Fruit fly (Drosophila melanogaster) whole organism, embryonic: Measurements from ENCODE around the gene Tsp97E.
A peak's percentile ranks its signal among the peaks of the same experiment; 100 is the strongest.

Experiments used
- Atf-2 ChIP-seq: fragments of 200-800 bp; sonication (Bioruptor generic); optimal IDR thresholded peaks from 2 replicates; lab custom pipeline; 2016; ENCODE audit warnings: missing biosample characterization, missing genetic modification characterization
- CG10147 ChIP-seq: fragments of 200-800 bp; sonication (Bioruptor generic); optimal IDR thresholded peaks from 2 replicates; lab custom pipeline; 2019; ENCODE audit warnings: missing biosample characterization, mild to moderate bottlenecking, missing genetic modification characterization, moderate library complexity
- CG10431 ChIP-seq: fragments of 200-800 bp; sonication (Bioruptor generic); optimal IDR thresholded peaks from 3 replicates; lab custom pipeline; 2018; ENCODE audit warnings: missing biosample characterization, mild to moderate bottlenecking, missing genetic modification characterization
- CG11560 ChIP-seq: fragments of 200-800 bp; sonication (Bioruptor generic); IDR thresholded peaks from 3 replicates; pipeline ENCODE4 v1.3.6; 2022; ENCODE audit warnings: missing biosample characterization, missing genetic modification characterization
- CG1233 ChIP-seq: fragments of 200-800 bp; sonication (Bioruptor generic); optimal IDR thresholded peaks from 4 replicates; lab custom pipeline; 2018; ENCODE audit warnings: missing biosample characterization, mild to moderate bottlenecking, missing genetic modification characterization
- CG12769 ChIP-seq: fragments of 200-800 bp; sonication (Bioruptor generic); optimal IDR thresholded peaks from 2 replicates; lab custom pipeline; 2019; ENCODE audit warnings: missing biosample characterization, mild to moderate bottlenecking, missing genetic modification characterization, moderate library complexity
- CG13624 ChIP-seq: fragments of 200-800 bp; sonication (Bioruptor generic); optimal IDR thresholded peaks from 2 replicates; lab custom pipeline; 2016; ENCODE audit warnings: missing biosample characterization, missing genetic modification characterization
- CG14710 ChIP-seq: fragments of 200-800 bp; sonication (Bioruptor generic); optimal IDR thresholded peaks from 3 replicates; lab custom pipeline; 2019; ENCODE audit warnings: missing biosample characterization, mild to moderate bottlenecking, missing genetic modification characterization, moderate library complexity
- CG2678 ChIP-seq: fragments of 200-800 bp; sonication (Bioruptor generic); optimal IDR thresholded peaks from 3 replicates; lab custom pipeline; 2019; ENCODE audit warnings: missing biosample characterization, mild to moderate bottlenecking, missing genetic modification characterization, moderate library complexity
- CG2875 ChIP-seq: fragments of 200-800 bp; sonication (Bioruptor generic); optimal IDR thresholded peaks from 2 replicates; lab custom pipeline; 2017; ENCODE audit warnings: missing biosample characterization, mild to moderate bottlenecking, missing genetic modification characterization, missing genetic modification reagents
- CG32772 ChIP-seq: fragments of 200-800 bp; sonication (Bioruptor generic); IDR thresholded peaks from 2 replicates; pipeline ENCODE4 v1.3.6; 2022; ENCODE audit warnings: missing biosample characterization, missing genetic modification characterization
- CG7372 ChIP-seq: fragments of 200-800 bp; sonication (Bioruptor generic); IDR thresholded peaks from 2 replicates; pipeline ENCODE4 v1.3.6; 2022; ENCODE audit warnings: missing biosample characterization, missing genetic modification characterization
- CG7839 ChIP-seq: fragments of 200-800 bp; sonication (Bioruptor generic); optimal IDR thresholded peaks from 3 replicates; lab custom pipeline; 2018; ENCODE audit warnings: missing biosample characterization, mild to moderate bottlenecking, missing genetic modification characterization, moderate library complexity
- CG9437 ChIP-seq: fragments of 200-800 bp; sonication (Bioruptor generic); optimal IDR thresholded peaks from 2 replicates; lab custom pipeline; 2018; ENCODE audit warnings: missing biosample characterization, mild to moderate bottlenecking, missing genetic modification characterization
- CG9797 ChIP-seq: fragments of 200-800 bp; sonication (Bioruptor generic); optimal IDR thresholded peaks from 3 replicates; lab custom pipeline; 2018; ENCODE audit warnings: missing biosample characterization, mild to moderate bottlenecking, missing genetic modification characterization
- Chrac-16 ChIP-seq: fragments of 200-800 bp; sonication (Bioruptor generic); optimal IDR thresholded peaks from 3 replicates; lab custom pipeline; 2016; ENCODE audit warnings: missing biosample characterization, missing genetic modification characterization
- CoRest ChIP-seq: fragments of 200-800 bp; sonication (Bioruptor generic); optimal IDR thresholded peaks from 3 replicates; lab custom pipeline; 2018; ENCODE audit warnings: missing biosample characterization, mild to moderate bottlenecking, missing genetic modification characterization, moderate library complexity
- Dek ChIP-seq: fragments of 200-800 bp; sonication (Bioruptor generic); optimal IDR thresholded peaks from 3 replicates; lab custom pipeline; 2019; ENCODE audit warnings: missing biosample characterization, mild to moderate bottlenecking, missing genetic modification characterization, moderate library complexity
- Doc3 ChIP-seq: fragments of 200-800 bp; sonication (Bioruptor generic); IDR thresholded peaks from 3 replicates; pipeline ENCODE4 v1.3.6; 2022; ENCODE audit warnings: missing biosample characterization, missing genetic modification characterization; ENCODE audit not compliant: partially characterized antibody
- Fer1 ChIP-seq: fragments of 200-800 bp; sonication (Bioruptor generic); optimal IDR thresholded peaks from 2 replicates; lab custom pipeline; 2017; ENCODE audit warnings: missing biosample characterization, mild to moderate bottlenecking, missing genetic modification characterization
- HmgZ ChIP-seq: fragments of 200-800 bp; sonication (Bioruptor generic); optimal IDR thresholded peaks from 2 replicates; lab custom pipeline; 2018; ENCODE audit warnings: missing biosample characterization, mild to moderate bottlenecking, missing genetic modification characterization
- Hr78 ChIP-seq, 2 experiments: fragments of 200-800 bp in 1 of 2; fragments of >200 bp in 1 of 2; sonication (Bioruptor generic) in 1 of 2; optimal IDR thresholded peaks; 2 replicates each; lab custom pipeline; 2017 to 2019; ENCODE audit warnings: missing biosample characterization in 2 of 2, missing genetic modification characterization in 2 of 2, mild to moderate bottlenecking in 1 of 2, moderate library complexity in 1 of 2
- Mad ChIP-seq: fragments of 200-800 bp; sonication (Bioruptor generic); optimal IDR thresholded peaks from 2 replicates; lab custom pipeline; 2016; ENCODE audit warnings: missing biosample characterization, missing genetic modification characterization
- Meics ChIP-seq: fragments of 200-800 bp; sonication (Bioruptor generic); optimal IDR thresholded peaks from 2 replicates; lab custom pipeline; 2017; ENCODE audit warnings: missing biosample characterization, mild to moderate bottlenecking, missing genetic modification characterization
- Mes4 ChIP-seq: fragments of 200-800 bp; sonication (Bioruptor generic); optimal IDR thresholded peaks from 2 replicates; lab custom pipeline; 2016; ENCODE audit warnings: missing biosample characterization, missing genetic modification characterization
- Nf-YC ChIP-seq: fragments of 200-800 bp; optimal IDR thresholded peaks from 3 replicates; lab custom pipeline; 2019; ENCODE audit warnings: missing biosample characterization, mild to moderate bottlenecking, missing genetic modification characterization, moderate library complexity
- Oli ChIP-seq: fragments of 200-800 bp; sonication (Bioruptor generic); optimal IDR thresholded peaks from 2 replicates; lab custom pipeline; 2018; ENCODE audit warnings: missing biosample characterization, mild to moderate bottlenecking, missing genetic modification characterization, moderate library complexity
- Opbp ChIP-seq: fragments of 200-800 bp; sonication (Bioruptor generic); IDR thresholded peaks from 3 replicates; pipeline ENCODE4 v1.3.6; 2022; ENCODE audit warnings: missing biosample characterization, missing genetic modification characterization; ENCODE audit not compliant: partially characterized antibody
- PHDP ChIP-seq: fragments of 200-800 bp; sonication (Bioruptor generic); optimal IDR thresholded peaks from 3 replicates; lab custom pipeline; 2018; ENCODE audit warnings: missing biosample characterization, mild to moderate bottlenecking, missing genetic modification characterization, moderate library complexity
- Pdp1 ChIP-seq, 2 experiments: fragments of 200-800 bp; sonication (Bioruptor generic); optimal IDR thresholded peaks; 3 replicates each; lab custom pipeline; 2016; ENCODE audit warnings: missing biosample characterization in 2 of 2, missing genetic modification characterization in 2 of 2, mild to moderate bottlenecking in 1 of 2, moderate library complexity in 1 of 2
- Scr ChIP-seq: fragments of 200-800 bp; sonication (Bioruptor generic); IDR thresholded peaks from 2 replicates; pipeline ENCODE4 v1.3.6; 2022; ENCODE audit warnings: missing biosample characterization, missing genetic modification characterization; ENCODE audit not compliant: partially characterized antibody
- Sox102F ChIP-seq: fragments of 200-800 bp; sonication (Bioruptor generic); optimal IDR thresholded peaks from 2 replicates; lab custom pipeline; 2018; ENCODE audit warnings: missing biosample characterization, mild to moderate bottlenecking, missing genetic modification characterization, moderate library complexity
- Taf1 ChIP-seq: fragments of 200-800 bp; sonication (Bioruptor generic); IDR thresholded peaks from 2 replicates; pipeline ENCODE4 v1.3.6; 2022; ENCODE audit warnings: missing biosample characterization, missing genetic modification characterization
- ase ChIP-seq: fragments of 200-800 bp; sonication (Bioruptor generic); IDR thresholded peaks from 3 replicates; pipeline ENCODE4 v1.3.6; 2022; ENCODE audit warnings: missing biosample characterization, missing genetic modification characterization
- corto ChIP-seq: fragments of 200-800 bp; sonication (Bioruptor generic); optimal IDR thresholded peaks from 2 replicates; lab custom pipeline; 2016; ENCODE audit warnings: missing biosample characterization, mild to moderate bottlenecking, missing genetic modification characterization, moderate library complexity
- da ChIP-seq: fragments of 200-800 bp; sonication (Bioruptor generic); optimal IDR thresholded peaks from 2 replicates; lab custom pipeline; 2016; ENCODE audit warnings: missing biosample characterization, missing genetic modification characterization
- dm ChIP-seq: fragments of 200-800 bp; sonication (Bioruptor generic); optimal IDR thresholded peaks from 3 replicates; lab custom pipeline; 2016; ENCODE audit warnings: missing biosample characterization, missing genetic modification characterization
- gem ChIP-seq: fragments of 200-800 bp; sonication (Bioruptor generic); optimal IDR thresholded peaks from 2 replicates; lab custom pipeline; 2019; ENCODE audit warnings: missing biosample characterization, mild to moderate bottlenecking, missing genetic modification characterization, moderate library complexity
- gt ChIP-seq: fragments of 200-800 bp; sonication (Bioruptor generic); IDR thresholded peaks from 2 replicates; pipeline ENCODE4 v1.3.6; 2022; ENCODE audit warnings: missing biosample characterization, missing genetic modification characterization
- hkb ChIP-seq, 2 experiments: fragments of 200-800 bp in 1 of 2; fragments of >200 bp in 1 of 2; sonication (Bioruptor generic) in 1 of 2; IDR thresholded peaks in 1 of 2; optimal IDR thresholded peaks in 1 of 2; 2 replicates each; pipeline versions ENCODE4 v1.3.6 to Lab custom; 2017 to 2022; ENCODE audit warnings: missing biosample characterization in 1 of 2, missing genetic modification characterization in 1 of 2
- insv ChIP-seq, 2 experiments: fragments of 200-800 bp; sonication (Bioruptor generic); optimal IDR thresholded peaks; 3 replicates each; lab custom pipeline; 2016 to 2018; ENCODE audit warnings: missing biosample characterization in 2 of 2, missing genetic modification characterization in 2 of 2
- lbe ChIP-seq: fragments of 200-800 bp; sonication (Bioruptor generic); optimal IDR thresholded peaks from 2 replicates; lab custom pipeline; 2016; ENCODE audit warnings: missing biosample characterization, mild to moderate bottlenecking, missing genetic modification characterization
- lola ChIP-seq, 3 experiments: fragments of >200 bp in 2 of 3; fragments of 200-800 bp in 1 of 3; sonication (Bioruptor generic) in 1 of 3; optimal IDR thresholded peaks; 2 replicates each; lab custom pipeline; 2017 to 2019; ENCODE audit warnings: missing biosample characterization in 3 of 3, missing genetic modification characterization in 3 of 3, mild to moderate bottlenecking in 1 of 3, moderate library complexity in 1 of 3
- luna ChIP-seq: fragments of 200-800 bp; sonication (Bioruptor generic); optimal IDR thresholded peaks from 2 replicates; lab custom pipeline; 2016; ENCODE audit warnings: missing biosample characterization, missing genetic modification characterization
- pan ChIP-seq, 4 experiments: fragments of >200 bp in 3 of 4; fragments of 200-800 bp in 1 of 4; sonication (Bioruptor generic) in 1 of 4; optimal IDR thresholded peaks in 3 of 4; IDR thresholded peaks in 1 of 4; 2 replicates each; pipeline versions ENCODE4 v1.3.6 to Lab custom; 2017 to 2022; ENCODE audit warnings: missing biosample characterization in 2 of 4, missing genetic modification characterization in 2 of 4, mixed read lengths in 1 of 4
- rib ChIP-seq: fragments of 200-800 bp; sonication (Bioruptor generic); IDR thresholded peaks from 2 replicates; pipeline ENCODE4 v1.3.6; 2022; ENCODE audit warnings: missing biosample characterization, missing genetic modification characterization
- slbo ChIP-seq: fragments of 200-800 bp; sonication (Bioruptor generic); IDR thresholded peaks from 2 replicates; pipeline ENCODE4 v1.3.6; 2022; ENCODE audit warnings: missing biosample characterization, missing genetic modification characterization
- sob ChIP-seq: fragments of 200-800 bp; sonication (Bioruptor generic); IDR thresholded peaks from 2 replicates; pipeline ENCODE4 v1.3.6; 2022; ENCODE audit warnings: missing biosample characterization, missing genetic modification characterization
- tin ChIP-seq: fragments of 200-800 bp; sonication (Bioruptor generic); optimal IDR thresholded peaks from 3 replicates; lab custom pipeline; 2016; ENCODE audit warnings: missing biosample characterization, missing genetic modification characterization

Gene Tsp97E

DNA sequence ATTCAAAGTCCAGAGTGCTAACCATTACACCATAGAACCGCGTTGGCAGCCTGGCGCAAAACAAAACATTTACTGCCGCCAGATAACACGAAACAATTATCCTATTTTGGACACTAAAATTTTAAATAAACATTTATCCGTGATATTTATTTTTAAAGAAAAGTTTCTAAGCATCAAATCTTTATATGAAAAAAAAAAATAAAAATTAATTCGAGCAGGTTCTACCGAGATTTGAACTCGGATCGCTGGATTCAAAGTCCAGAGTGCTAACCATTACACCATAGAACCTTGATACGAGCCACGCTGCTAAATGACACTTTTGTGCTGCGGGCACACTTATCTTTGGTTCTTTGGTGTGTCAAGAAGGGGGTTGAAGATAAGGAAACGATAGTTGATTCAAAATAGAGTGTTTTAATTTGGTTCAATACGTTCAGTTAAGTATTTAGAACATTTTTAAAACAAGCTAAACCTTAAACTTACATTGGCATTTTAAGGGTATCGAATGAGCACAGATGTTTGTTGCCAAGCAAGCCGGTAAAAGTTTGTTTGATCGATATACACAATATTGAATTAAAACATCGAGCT is 17.2 kb downstream of the Tsp97E start, which contains the start of gene Spag1 (continued):
- TF ChIP-seq Mes4 (GFP tag; lab: Kevin White, UChicago) (no peak), Oli (tag; lab: Kevin White, UChicago) (no peak), corto (GFP tag; lab: Kevin White, UChicago) (peak; percentile 55), CG2875 (GFP tag; lab: Kevin White, UChicago) (no peak), Chrac-16 (GFP tag; lab: Kevin White, UChicago) (no peak), CoRest (tag; lab: Kevin White, UChicago) (no peak), CG7372 (GFP tag; lab: Robert Waterston, UW) (no peak), Mad (GFP tag; lab: Kevin White, UChicago) (no peak), CG2678 (no peak), HmgZ (tag; lab: Kevin White, UChicago) (no peak), lbe (GFP tag; lab: Kevin White, UChicago) (peak; percentile 64), lola (GFP tag; optimal IDR thresholded peaks at IDR 0.05; lab: Kevin White, UChicago) (no peak), Sox102F (no peak), CG9437 (no peak), pan (optimal IDR thresholded peaks at IDR 0.05; lab: Kevin White, UChicago) (no peak), pan (GFP tag; optimal IDR thresholded peaks at IDR 0.05 in 1 of 2, IDR thresholded peaks at IDR 0.05 in 1 of 2) (no peak), slbo (GFP tag; lab: Robert Waterston, UW) (no peak), Dek (tag; lab: Kevin White, UChicago) (peak; percentile 29), ase (no peak), CG7839 (no peak), Atf-2 (GFP tag; lab: Kevin White, UChicago) (no peak), CG32772 (GFP tag; lab: Robert Waterston, UW) (no peak), Scr (GFP tag; lab: Robert Waterston, UW) (peak; percentile 77), gt (GFP tag; lab: Robert Waterston, UW) (no peak), CG11560 (no peak), dm (GFP tag; lab: Kevin White, UChicago) (no peak), gem (tag; lab: Kevin White, UChicago) (no peak), insv (GFP tag; optimal IDR thresholded peaks at IDR 0.05; lab: Kevin White, UChicago) (no peak), Nf-YC (tag; lab: Kevin White, UChicago) (peak; percentile 46), Taf1 (GFP tag; lab: Robert Waterston, UW) (no peak), da (GFP tag; lab: Kevin White, UChicago) (no peak), CG10431 (no peak), CG12769 (tag; lab: Kevin White, UChicago) (no peak), Fer1 (GFP tag; lab: Kevin White, UChicago) (peak; percentile 66), luna (GFP tag; lab: Kevin White, UChicago) (no peak), Hr78 (GFP tag; optimal IDR thresholded peaks at IDR 0.05; lab: Kevin White, UChicago) (no peak), Doc3 (GFP tag; lab: Robert Waterston, UW) (peak; percentile 51; the same call in 1 of the 3 replicates), CG1233 (GFP tag; lab: Kevin White, UChicago) (no peak), rib (no peak)

dm6 chr3R:26945233-26945632 is 19.4 kb downstream of the Tsp97E start, which contains the start of gene CG14252:
Gene CG14252 (plus strand): TSS chr3R:26945534.
- peak; percentile 82 for TF ChIP-seq CG9797 (GFP tag; lab: Kevin White, UChicago)
- TF ChIP-seq CG13624 (GFP tag; lab: Kevin White, UChicago) = peak; percentile 16
- TF ChIP-seq CG10147 = peak; percentile 53
- TF ChIP-seq Opbp = peak; percentile 52; the same call in 1 of the 3 replicates
- TF ChIP-seq PHDP = peak; percentile 7
- TF ChIP-seq Meics = no peak
- TF ChIP-seq Pdp1 (GFP tag; optimal IDR thresholded peaks at IDR 0.05; lab: Kevin White, UChicago) = peak in 1 of 2 experiments; percentile 71
- peak; percentile 75 for TF ChIP-seq CG14710
- TF ChIP-seq tin = peak; percentile 8
- no peak for TF ChIP-seq hkb (optimal IDR thresholded peaks at IDR 0.05; lab: Kevin White, UChicago)
- TF ChIP-seq hkb (GFP tag; IDR thresholded peaks at IDR 0.05; lab: Robert Waterston, UW) = no peak
- peak; percentile 18; the same call in 1 of the 2 replicates for TF ChIP-seq sob
